Worm (Caenorhabditis elegans) whole organism, L4/young adult: ENCODE data around the gene oct-2.

Source experiments
- W03F9.2 ChIP-seq: fragments of 150-350 bp; optimal IDR thresholded peaks from 2 replicates; lab custom pipeline; 2014; ENCODE audit warnings: missing biosample characterization, missing genetic modification characterization
- dao-5 ChIP-seq: sonication (generic microtip); optimal IDR thresholded peaks from 2 replicates; lab custom pipeline; 2016; ENCODE audit warnings: missing genotype, missing genetic modification characterization, moderate library complexity, missing compliant biosample characterization
- him-1 ChIP-seq: sonication (generic microtip); optimal IDR thresholded peaks from 2 replicates; lab custom pipeline; 2016; ENCODE audit warnings: missing genotype, missing genetic modification reagents, missing genetic modification characterization, missing compliant biosample characterization

The oct-2 gene

DNA sequence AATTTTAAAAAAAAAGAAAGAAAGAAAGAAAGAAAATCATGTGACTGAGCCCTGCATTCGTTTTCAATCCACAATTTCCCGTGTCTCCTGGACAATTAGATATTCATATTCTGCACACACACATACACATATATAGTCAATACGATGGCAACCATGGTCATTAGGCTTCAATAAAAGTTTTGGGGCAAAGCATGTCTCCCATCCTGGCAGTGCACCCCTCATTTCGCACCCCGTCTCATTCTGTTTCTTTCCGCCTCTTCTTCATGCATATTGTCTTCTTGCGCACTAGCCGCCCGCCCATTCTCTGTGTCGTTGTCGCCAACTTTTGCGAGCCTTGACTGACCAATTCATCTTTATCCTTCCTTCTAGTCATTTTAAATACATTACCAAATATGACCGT, 21.4 kb downstream of the oct-2 start:
- TF ChIP-seq him-1 (tag; lab: Kevin White, UChicago) (no peak), W03F9.2 (tag; lab: Kevin White, UChicago) (no peak), dao-5 (tag; lab: Kevin White, UChicago) (no peak)

DNA sequence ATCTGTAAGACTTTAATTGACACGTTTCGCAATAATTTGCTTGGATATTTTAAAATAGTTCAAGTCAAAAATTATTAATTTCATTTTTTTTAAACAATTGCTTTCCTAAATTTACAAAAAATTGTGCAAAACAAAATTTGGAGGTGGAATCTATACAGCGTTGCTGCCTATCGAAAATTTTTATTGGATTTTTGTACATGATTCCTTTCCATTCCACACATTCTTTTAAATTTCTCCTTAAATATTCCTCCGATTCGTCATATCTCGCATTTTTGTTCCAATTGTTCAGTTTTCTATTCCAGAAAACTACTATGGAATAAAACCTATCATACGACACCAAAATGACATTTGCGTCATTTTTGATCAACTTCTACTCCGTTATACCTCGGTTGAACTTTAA, 22.2 kb downstream of the oct-2 start, which contains the start of gene ttyh-1:
Gene ttyh-1 (plus strand): TSS at position 301 of the 400 bp plus-strand sequence.
- TF ChIP-seq him-1 (tag; lab: Kevin White, UChicago) (no peak), W03F9.2 (tag; lab: Kevin White, UChicago) (no peak), dao-5 (tag; lab: Kevin White, UChicago) (no peak)

DNA sequence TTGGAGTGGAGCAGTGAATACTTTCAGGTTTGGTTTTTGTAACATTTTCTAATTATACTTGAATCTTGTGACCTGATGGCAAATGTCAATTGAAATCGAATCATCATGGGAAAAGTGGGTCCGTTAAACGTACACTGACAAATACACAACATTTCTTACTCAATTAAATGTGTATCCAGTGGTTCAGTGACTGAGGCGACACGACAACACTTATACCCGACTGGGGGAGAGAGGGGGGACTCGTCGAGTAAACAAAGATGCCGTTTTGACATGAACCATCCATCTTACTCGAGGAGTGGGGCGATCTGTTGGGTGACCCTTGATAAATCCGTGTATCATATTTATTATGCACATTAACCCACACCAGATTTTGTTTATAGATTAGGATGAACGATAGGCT, 22.6 kb downstream of the oct-2 start:
- TF ChIP-seq W03F9.2 (tag; lab: Kevin White, UChicago) (no peak), him-1 (tag; lab: Kevin White, UChicago) (no peak), dao-5 (tag; lab: Kevin White, UChicago) (no peak)

DNA sequence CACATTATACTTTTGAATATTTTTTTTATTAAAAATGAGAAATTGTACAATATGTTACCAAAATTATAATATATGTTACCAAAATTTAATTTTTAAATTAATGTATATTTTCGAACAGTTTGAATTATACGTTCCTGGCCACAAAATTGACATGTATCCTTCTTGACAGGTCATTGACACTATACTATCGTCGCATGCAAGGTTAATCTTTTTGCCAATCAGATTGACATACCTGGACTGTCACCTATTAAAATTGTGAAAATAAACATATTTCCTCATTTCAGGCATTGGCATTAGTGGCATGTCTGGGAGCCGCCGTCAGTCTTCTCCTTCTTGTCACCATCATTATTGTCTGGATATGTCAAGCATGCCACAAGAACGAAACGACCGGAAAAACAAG, 23.8 kb downstream of the oct-2 start:
- no peak for TF ChIP-seq him-1 (tag; lab: Kevin White, UChicago)
- no peak for TF ChIP-seq W03F9.2 (tag; lab: Kevin White, UChicago)
- no peak for TF ChIP-seq dao-5 (tag; lab: Kevin White, UChicago)

DNA sequence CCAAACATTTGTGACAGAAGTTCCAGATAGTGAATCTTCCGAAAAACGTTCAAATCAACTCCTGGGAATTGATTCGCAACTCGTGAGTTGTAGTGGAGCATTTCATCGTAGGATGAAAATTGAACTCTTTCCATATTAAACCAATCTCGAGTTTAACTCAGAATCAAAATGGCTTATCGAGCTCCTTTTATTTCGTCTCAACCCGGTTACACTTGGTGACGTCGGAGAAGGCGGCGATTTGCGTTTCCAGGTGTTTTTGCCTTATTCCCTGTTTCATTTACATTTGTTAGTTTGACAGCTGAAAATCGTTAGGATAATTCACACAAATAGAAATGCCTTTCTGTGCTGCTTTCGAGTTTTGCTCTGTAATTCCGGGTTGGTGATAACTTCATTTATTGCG, 29.3 kb downstream of the oct-2 start, which contains the start of gene F42E11.3:
Gene F42E11.3 (minus strand): TSS at position 101 of the 400 bp plus-strand sequence.
- TF ChIP-seq him-1 (tag; lab: Kevin White, UChicago) (no peak), W03F9.2 (tag; lab: Kevin White, UChicago) (no peak), dao-5 (tag; lab: Kevin White, UChicago) (no peak)

DNA sequence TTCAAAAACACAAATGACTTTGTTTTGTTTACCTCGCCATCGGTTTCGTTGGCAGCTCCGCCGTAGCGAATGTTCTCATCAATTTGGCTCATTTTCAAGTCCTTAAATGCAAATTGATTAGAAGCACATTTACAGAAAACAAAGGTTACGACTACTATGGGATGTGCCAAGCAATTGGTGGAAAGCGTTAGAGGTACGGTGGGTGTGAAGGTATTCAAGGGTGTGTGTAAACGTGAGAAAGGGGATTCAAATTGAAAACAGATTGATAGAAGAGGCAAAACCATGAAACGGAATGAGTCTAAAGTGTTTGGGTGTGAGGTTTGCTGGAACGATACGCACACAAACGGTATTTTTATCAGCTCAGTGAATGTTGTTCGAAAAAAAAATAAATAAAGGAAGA, 31.1 kb downstream of the oct-2 start, which contains the start of gene tni-1:
Gene tni-1 (minus strand): TSS at position 101 of the 400 bp plus-strand sequence.
- TF ChIP-seq W03F9.2 (tag; lab: Kevin White, UChicago) (no peak), dao-5 (tag; lab: Kevin White, UChicago) (no peak), him-1 (tag; lab: Kevin White, UChicago) (no peak)

DNA sequence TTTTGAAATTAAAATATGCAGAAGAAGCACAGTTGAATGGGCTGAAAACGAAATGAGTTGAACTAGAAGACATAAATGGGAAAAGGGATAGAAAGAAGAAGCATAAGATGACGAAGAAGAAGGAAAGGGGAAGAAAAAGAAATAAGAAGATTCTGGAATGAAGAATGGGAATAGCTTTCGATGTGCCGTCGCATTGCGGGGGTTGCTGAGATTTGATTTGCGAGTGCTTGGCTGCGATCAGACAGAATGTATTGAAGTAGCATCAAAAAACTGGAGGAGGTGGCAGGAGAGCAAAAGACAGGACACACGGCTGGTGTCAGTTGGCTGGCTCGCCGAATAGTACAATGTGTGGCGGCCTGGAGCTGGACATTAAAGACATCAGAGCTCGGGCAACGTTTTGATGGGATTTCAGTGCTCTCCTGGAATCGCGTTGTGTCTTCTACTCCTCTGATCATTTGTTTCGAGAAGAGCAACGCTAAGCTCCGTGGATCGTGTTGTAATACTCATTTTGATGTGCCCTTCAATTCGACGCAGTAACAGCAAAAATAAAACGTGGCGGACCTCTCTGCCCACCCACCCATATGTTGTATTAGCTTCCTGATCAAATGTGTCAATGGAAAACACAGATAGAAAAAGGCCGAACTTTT, 33.0 kb downstream of the oct-2 start:
- no peak for TF ChIP-seq dao-5 (tag; lab: Kevin White, UChicago)
- no peak for TF ChIP-seq W03F9.2 (tag; lab: Kevin White, UChicago)
- peak; percentile 8 for TF ChIP-seq him-1 (tag; lab: Kevin White, UChicago)

DNA sequence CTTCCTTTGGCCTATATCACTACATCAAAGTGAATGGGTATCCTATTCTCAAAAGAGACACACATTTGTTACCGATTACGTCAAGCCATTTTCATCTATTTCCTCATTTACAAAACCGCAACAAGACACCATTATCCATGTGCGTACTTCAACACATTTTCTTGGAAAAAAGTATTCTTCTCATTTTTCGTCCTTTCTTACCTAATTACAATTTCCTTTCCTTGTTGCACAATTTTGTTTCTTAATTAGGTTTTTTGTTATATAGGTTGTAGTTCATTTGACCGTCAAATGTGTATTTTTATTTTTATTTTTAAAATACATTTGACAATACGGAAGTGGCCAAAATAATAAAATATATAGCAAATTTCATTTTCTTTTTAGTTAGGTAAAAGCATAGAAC, 37.1 kb downstream of the oct-2 start:
- TF ChIP-seq W03F9.2 (tag; lab: Kevin White, UChicago): no peak

DNA sequence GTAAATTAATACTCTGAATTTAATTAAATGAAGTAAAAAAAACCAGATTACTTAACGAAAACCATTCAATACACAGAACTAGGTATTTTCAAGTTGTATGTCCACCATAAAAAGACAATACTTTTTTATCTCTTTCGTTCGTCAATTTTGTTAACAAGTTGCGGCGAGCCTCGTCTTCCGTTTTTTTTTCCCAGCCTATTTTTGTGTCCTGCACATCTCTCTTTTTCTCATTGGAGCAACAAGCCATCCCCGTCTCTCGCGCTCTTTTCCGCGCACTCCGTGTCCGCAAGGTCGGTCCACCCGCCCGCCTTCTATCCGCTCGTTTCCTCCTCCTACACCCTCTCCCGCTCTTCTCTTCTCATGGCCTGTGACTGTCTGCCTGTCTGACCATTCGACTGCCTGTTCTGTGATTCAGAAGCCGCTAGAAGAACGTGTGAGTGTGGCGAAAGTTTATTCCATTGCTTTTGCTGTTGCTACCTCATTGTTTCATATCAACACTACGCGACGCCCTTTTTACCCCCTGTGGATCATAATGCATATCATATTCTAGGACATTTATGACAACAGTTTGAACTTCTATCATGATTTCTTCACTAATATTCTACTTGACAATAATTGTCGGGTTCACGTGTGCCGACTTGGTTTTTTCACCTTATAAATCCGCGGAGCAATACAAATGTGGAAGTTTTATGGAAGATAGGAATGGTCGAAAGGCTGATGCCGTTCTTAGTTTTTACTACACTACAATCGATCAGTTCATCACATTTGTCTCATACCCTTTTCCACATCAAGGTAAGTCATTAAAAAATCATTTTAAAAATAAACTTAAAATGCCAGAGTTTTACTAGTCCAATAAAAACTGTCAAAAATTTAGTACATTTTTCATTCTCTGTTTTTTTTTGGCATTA, 38.5 kb downstream of the oct-2 start, which contains the start of the genes F08B12.11 and prmn-1:
Gene F08B12.11 (plus strand): TSS at position 521 of the 908 bp plus-strand sequence.
Gene prmn-1 (plus strand): TSS at position 551 of the 908 bp plus-strand sequence.
- no peak for TF ChIP-seq W03F9.2 (tag; lab: Kevin White, UChicago)
- TF ChIP-seq dao-5 (tag; lab: Kevin White, UChicago): no peak
- TF ChIP-seq him-1 (tag; lab: Kevin White, UChicago): no peak

DNA sequence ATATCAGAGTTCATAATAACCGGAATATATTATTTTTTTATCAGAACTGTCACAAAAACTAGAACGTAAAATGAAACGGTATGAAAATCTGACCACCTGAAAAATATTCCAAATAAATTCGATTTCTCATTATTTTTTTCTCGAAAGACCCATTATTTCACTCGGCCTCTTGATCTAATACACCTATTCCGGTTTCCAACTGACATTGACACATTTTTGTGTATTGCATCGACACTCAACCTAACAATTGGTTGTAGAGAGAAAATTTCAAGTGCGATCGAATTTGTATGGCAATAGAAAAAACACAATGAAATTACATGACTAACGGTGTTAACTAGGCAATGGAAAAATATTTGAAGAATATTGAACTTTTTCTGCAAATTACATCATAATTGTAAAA, 39.7 kb downstream of the oct-2 start:
- TF ChIP-seq W03F9.2 (tag; lab: Kevin White, UChicago) (no peak), dao-5 (tag; lab: Kevin White, UChicago) (no peak), him-1 (tag; lab: Kevin White, UChicago) (no peak)

DNA sequence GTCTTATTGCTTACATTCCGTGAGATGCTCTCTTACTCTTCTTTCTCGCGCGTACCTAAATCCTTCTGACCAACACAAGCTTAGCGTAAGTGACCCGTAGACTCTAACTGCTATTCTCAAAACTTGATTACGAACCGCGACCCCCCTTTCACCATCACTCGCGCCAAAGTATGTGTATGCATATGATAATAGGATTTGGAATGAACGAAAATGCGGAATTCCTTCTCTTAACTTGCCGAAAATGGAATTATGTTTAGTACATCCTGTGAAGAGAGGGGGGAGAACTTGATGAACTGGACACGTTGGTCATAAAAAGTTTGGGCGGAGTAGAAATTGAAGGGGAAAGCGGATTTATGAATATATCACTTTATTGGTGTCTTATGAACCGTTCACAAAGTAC, 40.6 kb downstream of the oct-2 start:
- TF ChIP-seq him-1 (tag; lab: Kevin White, UChicago) (no peak), dao-5 (tag; lab: Kevin White, UChicago) (no peak), W03F9.2 (tag; lab: Kevin White, UChicago) (no peak)

DNA sequence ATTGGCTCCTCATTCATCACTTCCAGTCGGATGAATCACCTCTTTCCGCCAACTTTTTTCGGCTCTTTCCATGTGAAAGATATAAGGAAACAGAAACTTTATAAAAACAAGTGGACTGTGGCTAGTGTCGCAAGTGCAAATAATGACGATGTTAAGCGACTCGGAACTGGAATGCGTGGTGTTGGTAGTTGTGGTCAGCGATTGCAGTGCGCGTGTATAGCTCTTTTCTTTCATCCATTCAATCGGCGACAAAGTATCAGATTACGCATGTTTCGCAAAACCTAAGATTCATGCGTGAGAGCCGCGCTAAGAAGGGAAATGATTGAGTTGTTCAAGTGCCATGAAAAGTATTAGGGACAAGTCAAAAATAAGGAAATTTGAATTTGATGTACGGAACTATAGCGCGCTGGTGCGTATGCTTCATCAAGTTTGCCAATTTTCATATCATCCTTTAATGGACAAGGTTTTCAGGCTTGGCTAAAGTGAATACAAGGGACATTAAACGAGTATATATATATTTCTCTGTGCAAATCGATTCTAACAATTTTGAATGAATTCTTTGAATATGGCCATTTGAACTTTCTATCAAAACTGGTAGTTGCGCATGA, 41.6 kb downstream of the oct-2 start:
- TF ChIP-seq W03F9.2 (tag; lab: Kevin White, UChicago) (no peak), dao-5 (tag; lab: Kevin White, UChicago) (no peak), him-1 (tag; lab: Kevin White, UChicago) (no peak)

DNA sequence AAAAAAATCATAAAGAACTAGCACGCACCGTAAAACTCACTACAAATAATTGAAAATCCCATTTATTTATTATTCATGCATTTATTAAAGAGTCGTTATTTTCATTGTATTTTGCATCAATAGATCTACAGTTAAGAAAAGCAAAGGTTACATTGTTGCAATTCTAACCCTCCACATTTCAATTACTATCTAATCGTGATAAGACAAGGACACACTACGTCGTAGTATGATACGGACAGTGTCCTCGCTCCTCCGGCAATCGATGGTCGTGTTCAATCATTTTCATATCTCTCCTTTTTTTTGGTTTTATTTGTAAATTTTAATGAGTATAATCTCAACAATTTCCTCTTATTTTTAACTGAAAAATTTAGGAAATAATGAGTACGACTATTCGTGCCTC, 46.7 kb downstream of the oct-2 start, which contains the start of gene prx-12:
Gene prx-12 (plus strand): TSS at position 371 of the 400 bp plus-strand sequence.
- TF ChIP-seq dao-5 (tag; lab: Kevin White, UChicago): no peak
- no peak for TF ChIP-seq him-1 (tag; lab: Kevin White, UChicago)
- no peak for TF ChIP-seq W03F9.2 (tag; lab: Kevin White, UChicago)
